Worm (Caenorhabditis elegans): ENCODE measurements around the gene K08F8.7.

- TF ChIP-seq elt-2 (tag; optimal IDR thresholded peaks at IDR 0.05) (no peak), unc-62 (GFP tag; optimal IDR thresholded peaks at IDR 0.05) (no peak), snpc-4 (tag; optimal IDR thresholded peaks at IDR 0.05) (no peak), lin-35 (GFP tag; optimal IDR thresholded peaks at IDR 0.05) (no peak), ama-1 (optimal IDR thresholded peaks at IDR 0.05) (no peak), sptf-1 (tag; optimal IDR thresholded peaks at IDR 0.05) (no peak), sox-4 (tag; optimal IDR thresholded peaks at IDR 0.05) (no peak), ceh-82 (tag; optimal IDR thresholded peaks at IDR 0.05) (no peak), efl-1 (optimal IDR thresholded peaks at IDR 0.05) (no peak), efl-1 (GFP tag; optimal IDR thresholded peaks at IDR 0.05 in 1 of 2) (no peak), skn-1 (tag; optimal IDR thresholded peaks at IDR 0.05) (no peak), nhr-76 (tag; optimal IDR thresholded peaks at IDR 0.05) (no peak), hlh-4 (tag; optimal IDR thresholded peaks at IDR 0.05) (no peak), ces-1 (GFP tag; optimal IDR thresholded peaks at IDR 0.05) (no peak), ztf-11 (tag; optimal IDR thresholded peaks at IDR 0.05) (no peak)
Measured at ce11 chrII:8726700-8727099, 28.5 kb downstream of the K08F8.7 start, which contains the start of gene T01B7.9.
